Worm (Caenorhabditis elegans) whole organism, mixed stage, embryonic: ENCODE measurements around the gene F56B6.6.

Experiments
- ceh-39 ChIP-seq: fragments of 150-350 bp; optimal IDR thresholded peaks from 2 replicates; lab custom pipeline; 2014; ENCODE audit warnings: missing biosample characterization, missing genetic modification characterization
- elt-1 ChIP-seq: sonication (generic microtip); optimal IDR thresholded peaks from 2 replicates; lab custom pipeline; 2017; ENCODE audit warnings: missing genetic modification characterization, mild to moderate bottlenecking, missing compliant biosample characterization, antibody characterized with exemption, moderate library complexity, borderline replicate concordance; ENCODE audit not compliant: insufficient read depth
- elt-3 ChIP-seq: fragments of 150-350 bp; optimal IDR thresholded peaks from 2 replicates; lab custom pipeline; 2014; ENCODE audit warnings: missing biosample characterization, missing genetic modification characterization
- nhr-28 ChIP-seq: fragments of 150-350 bp; optimal IDR thresholded peaks from 2 replicates; lab custom pipeline; 2014; ENCODE audit warnings: missing biosample characterization, missing genetic modification characterization
- unc-62 ChIP-seq: fragments of 150-350 bp; optimal IDR thresholded peaks from 2 replicates; lab custom pipeline; 2014; ENCODE audit warnings: missing biosample characterization, missing genetic modification reagents, missing genetic modification characterization

- no peak for TF ChIP-seq elt-3
- TF ChIP-seq elt-1 (tag; lab: Kevin White, UChicago): no peak
- TF ChIP-seq nhr-28 (tag; lab: Kevin White, UChicago): no peak
- no peak for TF ChIP-seq unc-62
- no peak for TF ChIP-seq ceh-39 (tag; lab: Kevin White, UChicago)
Measured at ce11 chrX:3532919-3533318, at the start of gene F56B6.6.
